ENCODE assay signal across 1 fruit fly cellular context in the genomic region with DNA sequence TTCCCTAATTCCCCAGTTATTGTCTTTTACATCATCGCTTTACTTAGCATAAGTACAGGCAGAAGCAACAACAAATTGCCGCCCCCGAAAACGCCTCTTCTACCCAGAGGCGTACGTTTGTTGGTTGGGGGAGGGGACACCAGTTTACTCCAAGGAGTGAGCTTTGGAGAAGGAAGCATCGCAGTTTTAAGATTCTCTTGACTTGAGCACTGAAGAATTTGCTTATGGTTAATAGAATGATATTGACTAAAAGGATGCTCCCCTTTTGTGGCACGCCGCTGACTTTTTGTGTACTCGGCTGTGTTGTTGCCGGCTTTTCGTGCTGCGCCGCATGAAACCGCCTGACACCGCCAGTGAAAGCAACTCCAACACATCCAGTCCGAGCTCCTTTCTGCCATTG.
TF ChIP-seq lines count a peak whose summit lies in the region.

No protein-coding gene starts in this region.

TF ChIP-seq in whole organism, embryonic, 481 proteins besides CTCF, POLR2A, EP300 and RAD21 (continued from another document and continues in another):
- TF ChIP-seq CG10274 (GFP tag; optimal IDR thresholded peaks at IDR 0.05; lab: Kevin White, UChicago) (peak; percentile 12), fd96Cb (tag; optimal IDR thresholded peaks at IDR 0.05; lab: Kevin White, UChicago) (no peak), CG7928 (GFP tag; optimal IDR thresholded peaks at IDR 0.05; lab: Kevin White, UChicago) (no peak), mam (GFP tag; optimal IDR thresholded peaks at IDR 0.05; lab: Kevin White, UChicago) (peak; percentile 47), CG32532 (GFP tag; IDR thresholded peaks at IDR 0.05; lab: Robert Waterston, UW) (peak; percentile 64), NC2α (GFP tag; optimal IDR thresholded peaks at IDR 0.05; lab: Kevin White, UChicago) (no peak), ken (GFP tag; IDR thresholded peaks at IDR 0.05; lab: Robert Waterston, UW) (0 out of 3 replicates have a peak, but pooled peaks have one; percentile 36), HLH54F (GFP tag; optimal IDR thresholded peaks at IDR 0.05; lab: Kevin White, UChicago) (peak; percentile 40), CG1792 (GFP tag; optimal IDR thresholded peaks at IDR 0.05; lab: Kevin White, UChicago) (no peak), run (tag; optimal IDR thresholded peaks at IDR 0.05; lab: Kevin White, UChicago) (no peak), BtbVII (GFP tag; optimal IDR thresholded peaks at IDR 0.05; lab: Kevin White, UChicago) (no peak), Rx (GFP tag; IDR thresholded peaks at IDR 0.05; lab: Robert Waterston, UW) (0 out of 2 replicates have a peak, but pooled peaks have one; percentile 20), CG13296 (GFP tag; optimal IDR thresholded peaks at IDR 0.05; lab: Kevin White, UChicago) (peak; percentile 53), Dbx (GFP tag; IDR thresholded peaks at IDR 0.05; lab: Robert Waterston, UW) (peak; percentile 68), kay (GFP tag; optimal IDR thresholded peaks at IDR 0.05; lab: Kevin White, UChicago) (no peak), C15 (GFP tag; IDR thresholded peaks at IDR 0.05; lab: Robert Waterston, UW) (no peak), lilli (GFP tag; optimal IDR thresholded peaks at IDR 0.05; lab: Kevin White, UChicago) (peak; percentile 57), cad (GFP tag; optimal IDR thresholded peaks at IDR 0.05; lab: Kevin White, UChicago) (no peak), aop (GFP tag; IDR thresholded peaks at IDR 0.05; lab: Robert Waterston, UW) (no peak), fd3F (GFP tag; optimal IDR thresholded peaks at IDR 0.05; lab: Kevin White, UChicago) (no peak), NC2β (GFP tag; optimal IDR thresholded peaks at IDR 0.05; lab: Kevin White, UChicago) (no peak), usp (GFP tag; optimal IDR thresholded peaks at IDR 0.05; lab: Kevin White, UChicago) (no peak), slp2 (GFP tag; optimal IDR thresholded peaks at IDR 0.05; lab: Kevin White, UChicago) (no peak), CG18011 (GFP tag; optimal IDR thresholded peaks at IDR 0.05; lab: Kevin White, UChicago) (no peak), CG16779 (GFP tag; IDR thresholded peaks at IDR 0.05; lab: Robert Waterston, UW) (no peak), zfh1 (GFP tag; IDR thresholded peaks at IDR 0.05; lab: Robert Waterston, UW) (0 out of 3 replicates have a peak, but pooled peaks have one; percentile 5), Vsx1 (GFP tag; optimal IDR thresholded peaks at IDR 0.05; lab: Kevin White, UChicago) (no peak), CG8924 (tag; optimal IDR thresholded peaks at IDR 0.05; lab: Kevin White, UChicago) (peak; percentile 4), jing (GFP tag; optimal IDR thresholded peaks at IDR 0.05; lab: Kevin White, UChicago) (no peak), CG12219 (GFP tag; optimal IDR thresholded peaks at IDR 0.05; lab: Kevin White, UChicago) (peak; percentile 22), fru (optimal IDR thresholded peaks at IDR 0.05; lab: Kevin White, UChicago) (no peak), sens (GFP tag; lab: Kevin White, UChicago) (no peak), Hmr (GFP tag; optimal IDR thresholded peaks at IDR 0.05; lab: Kevin White, UChicago) (peak; percentile 64), kah (GFP tag; optimal IDR thresholded peaks at IDR 0.05; lab: Kevin White, UChicago) (no peak), odd (GFP tag; optimal IDR thresholded peaks at IDR 0.05; lab: Kevin White, UChicago) (no peak), sqz (GFP tag; optimal IDR thresholded peaks at IDR 0.05; lab: Kevin White, UChicago) (no peak), sim (GFP tag; IDR thresholded peaks at IDR 0.05; lab: Robert Waterston, UW) (no peak), hkb (optimal IDR thresholded peaks at IDR 0.05; lab: Kevin White, UChicago) (no peak), hkb (GFP tag; IDR thresholded peaks at IDR 0.05; lab: Robert Waterston, UW) (0 out of 2 replicates have a peak, but pooled peaks have one; percentile 35), cas (GFP tag; IDR thresholded peaks at IDR 0.05; lab: Robert Waterston, UW) (no peak), CG32767 (GFP tag; IDR thresholded peaks at IDR 0.05; lab: Robert Waterston, UW) (peak; percentile 41; the same call in 1 of the 2 replicates), CG2199 (GFP tag; IDR thresholded peaks at IDR 0.05; lab: Robert Waterston, UW) (no peak), tap (tag; optimal IDR thresholded peaks at IDR 0.05; lab: Kevin White, UChicago) (no peak), mirr (GFP tag; optimal IDR thresholded peaks at IDR 0.05; lab: Kevin White, UChicago) (peak; percentile 2), CG30020 (tag; optimal IDR thresholded peaks at IDR 0.05; lab: Kevin White, UChicago) (no peak), CG8944 (GFP tag; optimal IDR thresholded peaks at IDR 0.05; lab: Kevin White, UChicago) (no peak), CG6791 (GFP tag; IDR thresholded peaks at IDR 0.05; lab: Robert Waterston, UW; ENCODE audit: partially characterized antibody) (no peak), Lhr (GFP tag; optimal IDR thresholded peaks at IDR 0.05; lab: Kevin White, UChicago) (no peak), CG8388 (GFP tag; optimal IDR thresholded peaks at IDR 0.05; lab: Kevin White, UChicago) (no peak), cato (GFP tag; optimal IDR thresholded peaks at IDR 0.05; lab: Kevin White, UChicago; ENCODE audit: borderline replicate concordance) (no peak), fd102C (GFP tag; optimal IDR thresholded peaks at IDR 0.05; lab: Kevin White, UChicago) (no peak), lmd (GFP tag; IDR thresholded peaks at IDR 0.05; lab: Robert Waterston, UW) (peak; percentile 64), CG12769 (tag; optimal IDR thresholded peaks at IDR 0.05; lab: Kevin White, UChicago) (peak; percentile 73), CG13775 (GFP tag; optimal IDR thresholded peaks at IDR 0.05; lab: Kevin White, UChicago) (no peak), CG17802 (tag; optimal IDR thresholded peaks at IDR 0.05; lab: Kevin White, UChicago) (no peak), peb (GFP tag; IDR thresholded peaks at IDR 0.05; lab: Robert Waterston, UW) (no peak), amos (GFP tag; IDR thresholded peaks at IDR 0.05; lab: Robert Waterston, UW; ENCODE audit: partially characterized antibody) (no peak), Hsf (GFP tag; optimal IDR thresholded peaks at IDR 0.05; lab: Kevin White, UChicago) (no peak), Gsc (GFP tag; IDR thresholded peaks at IDR 0.05; lab: Robert Waterston, UW) (no peak), gcm2 (GFP tag; optimal IDR thresholded peaks at IDR 0.05; lab: Kevin White, UChicago) (no peak), sna (GFP tag; IDR thresholded peaks at IDR 0.05; lab: Robert Waterston, UW; ENCODE audit: partially characterized antibody) (no peak), CG9215 (GFP tag; IDR thresholded peaks at IDR 0.05; lab: Robert Waterston, UW) (peak; percentile 46; the same call in 1 of the 2 replicates), H15 (GFP tag; IDR thresholded peaks at IDR 0.05; lab: Robert Waterston, UW) (0 out of 3 replicates have a peak, but pooled peaks have one; percentile 14), sisA (GFP tag; IDR thresholded peaks at IDR 0.05; lab: Robert Waterston, UW) (peak; percentile 42; the same call in 1 of the 2 replicates), maf-S (GFP tag; optimal IDR thresholded peaks at IDR 0.05; lab: Kevin White, UChicago) (no peak), MESR4 (GFP tag; optimal IDR thresholded peaks at IDR 0.05; lab: Kevin White, UChicago) (no peak), CG3407 (GFP tag; optimal IDR thresholded peaks at IDR 0.05; lab: Kevin White, UChicago) (no peak), CG15696 (tag; optimal IDR thresholded peaks at IDR 0.05; lab: Kevin White, UChicago) (no peak), Bdp1 (GFP tag; optimal IDR thresholded peaks at IDR 0.05; lab: Kevin White, UChicago) (no peak), chinmo (GFP tag; IDR thresholded peaks at IDR 0.05; lab: Robert Waterston, UW; ENCODE audit: partially characterized antibody) (no peak), CG10366 (GFP tag; IDR thresholded peaks at IDR 0.05; lab: Robert Waterston, UW) (peak; percentile 30; the same call in 1 of the 2 replicates), Hr3 (GFP tag; optimal IDR thresholded peaks at IDR 0.05; lab: Kevin White, UChicago) (no peak), CG33213 (GFP tag; optimal IDR thresholded peaks at IDR 0.05; lab: Kevin White, UChicago) (no peak), Deaf1 (tag; optimal IDR thresholded peaks at IDR 0.05; lab: Kevin White, UChicago) (no peak), en (GFP tag; optimal IDR thresholded peaks at IDR 0.05; lab: Kevin White, UChicago) (no peak), CG43689 (GFP tag; IDR thresholded peaks at IDR 0.05; lab: Robert Waterston, UW) (no peak), seq (GFP tag; IDR thresholded peaks at IDR 0.05; lab: Robert Waterston, UW) (0 out of 2 replicates have a peak, but pooled peaks have one; percentile 20), Doc2 (GFP tag; IDR thresholded peaks at IDR 0.05; lab: Robert Waterston, UW) (no peak), CG3281 (GFP tag; optimal IDR thresholded peaks at IDR 0.05; lab: Kevin White, UChicago) (peak; percentile 33), Side (GFP tag; optimal IDR thresholded peaks at IDR 0.05; lab: Kevin White, UChicago) (no peak), CG13624 (GFP tag; optimal IDR thresholded peaks at IDR 0.05; lab: Kevin White, UChicago) (no peak), CG10147 (GFP tag; optimal IDR thresholded peaks at IDR 0.05; lab: Kevin White, UChicago) (peak; percentile 47), Aef1 (GFP tag; IDR thresholded peaks at IDR 0.05; lab: Robert Waterston, UW) (peak; percentile 53), CG10267 (tag; optimal IDR thresholded peaks at IDR 0.05; lab: Kevin White, UChicago) (no peak), gem (tag; optimal IDR thresholded peaks at IDR 0.05; lab: Kevin White, UChicago) (peak; percentile 44), grau (tag; optimal IDR thresholded peaks at IDR 0.05; lab: Kevin White, UChicago) (peak; percentile 49), CG3995 (GFP tag; optimal IDR thresholded peaks at IDR 0.05; lab: Kevin White, UChicago) (no peak), CG4707 (GFP tag; optimal IDR thresholded peaks at IDR 0.05; lab: Kevin White, UChicago) (no peak), nom (GFP tag; optimal IDR thresholded peaks at IDR 0.05; lab: Kevin White, UChicago) (no peak), CG4404 (GFP tag; IDR thresholded peaks at IDR 0.05; lab: Robert Waterston, UW) (no peak), Mad (GFP tag; optimal IDR thresholded peaks at IDR 0.05; lab: Kevin White, UChicago) (no peak), Hr39 (optimal IDR thresholded peaks at IDR 0.05; lab: Kevin White, UChicago) (no peak), Hmx (GFP tag; optimal IDR thresholded peaks at IDR 0.05; lab: Kevin White, UChicago) (no peak), CG14441 (GFP tag; IDR thresholded peaks at IDR 0.05; lab: Robert Waterston, UW) (peak; percentile 65), Pdp1 (GFP tag; optimal IDR thresholded peaks at IDR 0.05; lab: Kevin White, UChicago) (peak in 1 of 2 experiments; percentile 36), az2 (GFP tag; optimal IDR thresholded peaks at IDR 0.05; lab: Kevin White, UChicago) (no peak), NfI (GFP tag; optimal IDR thresholded peaks at IDR 0.05; lab: Kevin White, UChicago) (peak; percentile 34), D (optimal IDR thresholded peaks at IDR 0.05; lab: Kevin White, UChicago) (no peak), D (GFP tag; optimal IDR thresholded peaks at IDR 0.05; lab: Kevin White, UChicago) (no peak), lbe (GFP tag; optimal IDR thresholded peaks at IDR 0.05; lab: Kevin White, UChicago) (no peak), zfh2 (GFP tag; optimal IDR thresholded peaks at IDR 0.05; lab: Kevin White, UChicago) (peak; percentile 47), CG30431 (GFP tag; optimal IDR thresholded peaks at IDR 0.05; lab: Kevin White, UChicago) (no peak), Meics (GFP tag; optimal IDR thresholded peaks at IDR 0.05; lab: Kevin White, UChicago) (peak; percentile 68), dati (GFP tag; IDR thresholded peaks at IDR 0.05; lab: Robert Waterston, UW) (no peak), kni (GFP tag; optimal IDR thresholded peaks at IDR 0.05; lab: Kevin White, UChicago) (no peak), CG12236 (GFP tag; optimal IDR thresholded peaks at IDR 0.05; lab: Kevin White, UChicago) (no peak), CG9932 (GFP tag; IDR thresholded peaks at IDR 0.05; lab: Robert Waterston, UW) (peak; percentile 69), CG31441 (GFP tag; IDR thresholded peaks at IDR 0.05; lab: Robert Waterston, UW) (no peak), CG9727 (GFP tag; optimal IDR thresholded peaks at IDR 0.05; lab: Kevin White, UChicago) (peak; percentile 14), CG11723 (GFP tag; optimal IDR thresholded peaks at IDR 0.05; lab: Kevin White, UChicago) (no peak), Med (GFP tag; lab: Kevin White, UChicago) (peak; percentile 89), CG10431 (GFP tag; optimal IDR thresholded peaks at IDR 0.05; lab: Kevin White, UChicago) (no peak), CG2202 (tag; optimal IDR thresholded peaks at IDR 0.05; lab: Kevin White, UChicago) (no peak), Nf-YA (GFP tag; IDR thresholded peaks at IDR 0.05; lab: Robert Waterston, UW) (no peak), zen2 (GFP tag; IDR thresholded peaks at IDR 0.05; lab: Robert Waterston, UW; ENCODE audit: partially characterized antibody) (no peak), CG10654 (GFP tag; optimal IDR thresholded peaks at IDR 0.05; lab: Kevin White, UChicago) (no peak), Dek (tag; optimal IDR thresholded peaks at IDR 0.05; lab: Kevin White, UChicago) (peak; percentile 16), Dfd (GFP tag; optimal IDR thresholded peaks at IDR 0.05; lab: Kevin White, UChicago) (no peak), Tbp (GFP tag; optimal IDR thresholded peaks at IDR 0.05; lab: Kevin White, UChicago) (no peak), CG11695 (GFP tag; IDR thresholded peaks at IDR 0.05; lab: Robert Waterston, UW) (no peak), Doc3 (GFP tag; IDR thresholded peaks at IDR 0.05; lab: Robert Waterston, UW; ENCODE audit: partially characterized antibody) (no peak), ewg (GFP tag; optimal IDR thresholded peaks at IDR 0.05; lab: Kevin White, UChicago) (no peak), Bgb (GFP tag; IDR thresholded peaks at IDR 0.05; lab: Robert Waterston, UW; ENCODE audit: partially characterized antibody) (no peak), CG7372 (GFP tag; IDR thresholded peaks at IDR 0.05; lab: Robert Waterston, UW) (peak; percentile 39; the same call in 1 of the 2 replicates), CG8089 (GFP tag; optimal IDR thresholded peaks at IDR 0.05; lab: Kevin White, UChicago) (no peak), pita (GFP tag; optimal IDR thresholded peaks at IDR 0.05; lab: Kevin White, UChicago) (no peak), unpg (GFP tag; optimal IDR thresholded peaks at IDR 0.05; lab: Kevin White, UChicago) (peak; percentile 30), trh (GFP tag; optimal IDR thresholded peaks at IDR 0.05; lab: Kevin White, UChicago) (no peak), CG16813 (GFP tag; IDR thresholded peaks at IDR 0.05; lab: Robert Waterston, UW; ENCODE audit: partially characterized antibody) (no peak), CG17359 (tag; optimal IDR thresholded peaks at IDR 0.05; lab: Kevin White, UChicago) (peak; percentile 42)
